Fruit fly (Drosophila melanogaster) whole organism, prepupa: ENCODE results near the gene CG32071.

Experiments
- CG10669 ChIP-seq: fragments of 200-800 bp; sonication (Bioruptor generic); optimal IDR thresholded peaks from 3 replicates; lab custom pipeline; 2018; ENCODE audit warnings: missing biosample characterization, mild to moderate bottlenecking, missing genetic modification characterization, moderate library complexity
- CG11762 ChIP-seq: fragments of 200-800 bp; sonication (Bioruptor generic); optimal IDR thresholded peaks from 3 replicates; lab custom pipeline; 2016; ENCODE audit warnings: missing biosample characterization, missing genetic modification characterization; ENCODE audit not compliant: insufficient read depth
- CG1621 ChIP-seq: fragments of 200-800 bp; sonication (Bioruptor generic); optimal IDR thresholded peaks from 3 replicates; lab custom pipeline; 2018; ENCODE audit warnings: missing biosample characterization, mild to moderate bottlenecking, missing genetic modification characterization
- CG16779 ChIP-seq: fragments of 200-800 bp; sonication (Bioruptor generic); optimal IDR thresholded peaks from 3 replicates; lab custom pipeline; 2017; ENCODE audit warnings: missing biosample characterization, mild to moderate bottlenecking, missing genetic modification characterization
- CG3032 ChIP-seq: fragments of 200-800 bp; optimal IDR thresholded peaks from 2 replicates; lab custom pipeline; 2019; ENCODE audit warnings: missing biosample characterization, mild to moderate bottlenecking, missing genetic modification characterization, moderate library complexity
- CG31627 ChIP-seq: fragments of 200-800 bp; sonication (Bioruptor generic); optimal IDR thresholded peaks from 3 replicates; lab custom pipeline; 2016; ENCODE audit warnings: missing biosample characterization, missing genetic modification characterization
- CG34406 ChIP-seq: fragments of 200-800 bp; sonication (Bioruptor generic); optimal IDR thresholded peaks from 3 replicates; lab custom pipeline; 2016; ENCODE audit warnings: missing biosample characterization, missing genetic modification characterization
- CG3919 ChIP-seq: fragments of 200-800 bp; sonication (Bioruptor generic); optimal IDR thresholded peaks from 3 replicates; lab custom pipeline; 2016; ENCODE audit warnings: missing biosample characterization, missing genetic modification characterization
- CG4318 ChIP-seq: fragments of 200-800 bp; sonication (Bioruptor generic); optimal IDR thresholded peaks from 3 replicates; lab custom pipeline; 2017; ENCODE audit warnings: missing biosample characterization, mild to moderate bottlenecking, missing genetic modification characterization
- CG6163 ChIP-seq: fragments of 200-800 bp; sonication (Bioruptor generic); IDR thresholded peaks from 3 replicates; pipeline ENCODE4 v1.3.6; 2022; ENCODE audit warnings: missing biosample characterization, missing genetic modification characterization
- CG6276 ChIP-seq: fragments of 200-800 bp; sonication (Bioruptor generic); optimal IDR thresholded peaks from 2 replicates; lab custom pipeline; 2017; ENCODE audit warnings: missing biosample characterization, mild to moderate bottlenecking, missing genetic modification characterization
- CG8119 ChIP-seq: fragments of 200-800 bp; sonication (Bioruptor generic); IDR thresholded peaks from 3 replicates; pipeline ENCODE4 v1.3.6; 2022; ENCODE audit warnings: missing biosample characterization, missing genetic modification characterization
- CG8632 ChIP-seq: fragments of 200-800 bp; sonication (Bioruptor generic); optimal IDR thresholded peaks from 3 replicates; lab custom pipeline; 2016; ENCODE audit warnings: missing biosample characterization, missing genetic modification characterization
- CG9139 ChIP-seq: fragments of 200-800 bp; sonication (Bioruptor generic); optimal IDR thresholded peaks from 3 replicates; lab custom pipeline; 2017; ENCODE audit warnings: missing biosample characterization, mild to moderate bottlenecking, missing genetic modification characterization
- Eip75B ChIP-seq: fragments of 200-800 bp; sonication (Bioruptor generic); optimal IDR thresholded peaks from 3 replicates; lab custom pipeline; 2016; ENCODE audit warnings: missing biosample characterization, missing genetic modification characterization
- Eip93F ChIP-seq: fragments of 200-800 bp; sonication (Bioruptor generic); optimal IDR thresholded peaks from 2 replicates; lab custom pipeline; 2016; ENCODE audit warnings: missing biosample characterization, mild to moderate bottlenecking, missing genetic modification characterization
- Ets96B ChIP-seq: fragments of 200-800 bp; optimal IDR thresholded peaks from 2 replicates; lab custom pipeline; 2019; ENCODE audit warnings: missing biosample characterization, mild to moderate bottlenecking, missing genetic modification characterization, moderate library complexity
- Gug ChIP-seq: fragments of 200-800 bp; sonication (Bioruptor generic); IDR thresholded peaks from 2 replicates; pipeline ENCODE4 v1.3.6; 2022; ENCODE audit warnings: missing biosample characterization, missing genetic modification characterization
- Hr39 ChIP-seq: fragments of 200-800 bp; sonication (Bioruptor generic); optimal IDR thresholded peaks from 2 replicates; lab custom pipeline; 2016; ENCODE audit warnings: missing biosample characterization, missing genetic modification characterization
- OdsH ChIP-seq: fragments of 200-800 bp; sonication (Bioruptor generic); optimal IDR thresholded peaks from 3 replicates; lab custom pipeline; 2016; ENCODE audit warnings: missing biosample characterization, missing genetic modification characterization
- Sox102F ChIP-seq: fragments of 200-800 bp; sonication (Bioruptor generic); optimal IDR thresholded peaks from 2 replicates; lab custom pipeline; 2016; ENCODE audit warnings: missing biosample characterization, mild to moderate bottlenecking, missing genetic modification characterization
- Sox14 ChIP-seq: fragments of 200-800 bp; sonication (Bioruptor generic); optimal IDR thresholded peaks from 3 replicates; lab custom pipeline; 2016; ENCODE audit warnings: missing biosample characterization, missing genetic modification characterization
- Sox15 ChIP-seq: fragments of 200-800 bp; sonication (Bioruptor generic); optimal IDR thresholded peaks from 3 replicates; lab custom pipeline; 2016; ENCODE audit warnings: missing biosample characterization, missing genetic modification characterization
- achi ChIP-seq: fragments of 200-800 bp; sonication (Bioruptor generic); optimal IDR thresholded peaks from 3 replicates; lab custom pipeline; 2016; ENCODE audit warnings: missing biosample characterization, missing genetic modification characterization
- cyc ChIP-seq: fragments of 200-800 bp; sonication (Bioruptor generic); optimal IDR thresholded peaks from 3 replicates; lab custom pipeline; 2016; ENCODE audit warnings: missing biosample characterization, missing genetic modification characterization
- dac ChIP-seq: fragments of 200-800 bp; sonication (Bioruptor generic); optimal IDR thresholded peaks from 2 replicates; lab custom pipeline; 2017; ENCODE audit warnings: missing biosample characterization, mild to moderate bottlenecking, missing genetic modification characterization
- dsx ChIP-seq: fragments of 200-800 bp; optimal IDR thresholded peaks from 3 replicates; lab custom pipeline; 2019; ENCODE audit warnings: missing biosample characterization, mild to moderate bottlenecking, missing genetic modification characterization, moderate library complexity; ENCODE audit not compliant: poor library complexity, severe bottlenecking
- fd85E ChIP-seq: fragments of 200-800 bp; sonication (Bioruptor generic); optimal IDR thresholded peaks from 3 replicates; lab custom pipeline; 2016; ENCODE audit warnings: missing biosample characterization, missing genetic modification characterization
- fkh ChIP-seq: fragments of 200-800 bp; sonication (Bioruptor generic); optimal IDR thresholded peaks from 3 replicates; lab custom pipeline; 2017; ENCODE audit warnings: missing biosample characterization, mild to moderate bottlenecking, missing genetic modification characterization, moderate library complexity
- lz ChIP-seq: fragments of 200-800 bp; sonication (Bioruptor generic); optimal IDR thresholded peaks from 3 replicates; lab custom pipeline; 2016; ENCODE audit warnings: missing biosample characterization, missing genetic modification characterization
- salr ChIP-seq, 2 experiments: fragments of 200-800 bp; sonication (Bioruptor generic); optimal IDR thresholded peaks; 3 replicates each; lab custom pipeline; 2016 to 2018; ENCODE audit warnings: missing biosample characterization in 2 of 2, missing genetic modification characterization in 2 of 2, mild to moderate bottlenecking in 1 of 2
- spab ChIP-seq: fragments of 200-800 bp; sonication (Bioruptor generic); optimal IDR thresholded peaks from 2 replicates; lab custom pipeline; 2017; ENCODE audit warnings: missing biosample characterization, mild to moderate bottlenecking, missing genetic modification characterization, missing genetic modification reagents
- ss ChIP-seq, 2 experiments: fragments of 200-800 bp; sonication (Bioruptor generic); optimal IDR thresholded peaks; 2 replicates in 1 of 2; 3 replicates in 1 of 2; lab custom pipeline; 2017 to 2018; ENCODE audit warnings: mild to moderate bottlenecking in 2 of 2, missing biosample characterization in 2 of 2, missing genetic modification characterization in 2 of 2, moderate library complexity in 1 of 2
- svp ChIP-seq: fragments of 200-800 bp; sonication (Bioruptor generic); peaks from one replicate; lab custom pipeline; 2016; ENCODE audit warnings: missing biosample characterization, missing genetic modification characterization
- vri ChIP-seq: fragments of 200-800 bp; sonication (Bioruptor generic); optimal IDR thresholded peaks from 3 replicates; lab custom pipeline; 2016; ENCODE audit warnings: missing biosample characterization, mild to moderate bottlenecking, missing genetic modification characterization

CG32071 gene

dm6 chr3L:11113198-11114197, 9.8 kb upstream of the CG32071 start, which contains the start of gene Sod1 (continued):
- TF ChIP-seq CG6276 (GFP tag; lab: Kevin White, UChicago) = no peak
- peak; percentile 26 for TF ChIP-seq Ets96B
- TF ChIP-seq vri (GFP tag; lab: Kevin White, UChicago) = no peak
- peak; percentile 68 for TF ChIP-seq CG10669 (GFP tag; lab: Kevin White, UChicago)
- TF ChIP-seq dsx (GFP tag; lab: Kevin White, UChicago) = peak; percentile 58
- peak; percentile 61 for TF ChIP-seq CG1621 (tag; lab: Kevin White, UChicago)
- TF ChIP-seq lz (GFP tag; lab: Kevin White, UChicago) = no peak
- TF ChIP-seq fkh = peak; percentile 19
- peak in 1 of 2 experiments; percentile 47 for TF ChIP-seq salr (GFP tag; optimal IDR thresholded peaks at IDR 0.05; lab: Kevin White, UChicago)
- no peak for TF ChIP-seq Sox102F (GFP tag; lab: Kevin White, UChicago)
- no peak for TF ChIP-seq Eip75B
- peak; percentile 88 for TF ChIP-seq CG9139 (GFP tag; lab: Kevin White, UChicago)
- no peak for TF ChIP-seq fd85E (GFP tag; lab: Kevin White, UChicago)
- TF ChIP-seq svp (GFP tag; lab: Kevin White, UChicago) = peak; percentile 99
- TF ChIP-seq CG16779 (tag; lab: Kevin White, UChicago) = peak; percentile 60
- peak; percentile 92 to 93 for TF ChIP-seq ss (GFP tag; optimal IDR thresholded peaks at IDR 0.05; lab: Kevin White, UChicago)
- no peak for TF ChIP-seq CG6163 (GFP tag; lab: Robert Waterston, UW)
- no peak; the same call in 1 of the 2 replicates for TF ChIP-seq Gug (GFP tag; lab: Robert Waterston, UW)
- peak; percentile 34 for TF ChIP-seq CG11762
- TF ChIP-seq CG4318 (GFP tag; lab: Kevin White, UChicago) = no peak
- TF ChIP-seq Sox15 (GFP tag; lab: Kevin White, UChicago) = no peak
- peak; percentile 5 for TF ChIP-seq Eip93F
- peak; percentile 66 for TF ChIP-seq spab (GFP tag; lab: Kevin White, UChicago)
- TF ChIP-seq CG8632 = no peak
- no peak for TF ChIP-seq OdsH
- no peak for TF ChIP-seq Hr39
- TF ChIP-seq, all 60 proteins: peak for 24

dm6 chr3L:11112427-11112826, 8.8 kb upstream of the CG32071 start:
- TF ChIP-seq achi (GFP tag; lab: Kevin White, UChicago) (no peak), dac (GFP tag; lab: Kevin White, UChicago) (no peak), CG6163 (GFP tag; lab: Robert Waterston, UW) (no peak), Gug (GFP tag; lab: Robert Waterston, UW) (no peak), CG3919 (GFP tag; lab: Kevin White, UChicago) (no peak), cyc (GFP tag; lab: Kevin White, UChicago) (no peak), CG31627 (GFP tag; lab: Kevin White, UChicago) (no peak), CG8119 (GFP tag; lab: Robert Waterston, UW) (no peak), CG4318 (GFP tag; lab: Kevin White, UChicago) (no peak), CG34406 (GFP tag; lab: Kevin White, UChicago) (no peak)

dm6 chr3L:11109454-11109853, 5.8 kb upstream of the CG32071 start, which contains the start of the genes CG34012 and emei:
TSS of gene CG34012 (minus strand) at chr3L:11109505.
TSS of gene emei (plus strand) at chr3L:11109690.
- TF ChIP-seq CG3032 (tag; lab: Kevin White, UChicago) (no peak), Sox14 (GFP tag; lab: Kevin White, UChicago) (peak; percentile 6), OdsH (no peak)
